Worm (Caenorhabditis elegans) whole organism, early embryonic: ENCODE measurements around the gene cpr-3.

ENCODE experiments used
- B0310.2 ChIP-seq: sonication (generic microtip); optimal IDR thresholded peaks from 2 replicates; lab custom pipeline; 2016; ENCODE audit warnings: mild to moderate bottlenecking, missing genetic modification characterization, missing compliant biosample characterization
- aly-1 ChIP-seq: sonication (generic microtip); optimal IDR thresholded peaks from 2 replicates; lab custom pipeline; 2016; ENCODE audit warnings: missing genetic modification characterization, missing compliant biosample characterization
- ama-1 ChIP-seq: fragments of 150-350 bp; optimal IDR thresholded peaks from 2 replicates; lab custom pipeline; 2014
- ceh-36 ChIP-seq: sonication (generic microtip); optimal IDR thresholded peaks from 2 replicates; lab custom pipeline; 2016; ENCODE audit warnings: missing genetic modification characterization, inconsistent platforms, missing compliant biosample characterization
- flt-1 ChIP-seq: fragments of 200-800 bp; sonication (Bioruptor generic); IDR thresholded peaks from 2 replicates; pipeline ENCODE4 v1.3.6; 2022; ENCODE audit warnings: missing genetic modification characterization, missing compliant biosample characterization
- hmg-4 ChIP-seq: fragments of 200-800 bp; sonication (Bioruptor generic); optimal IDR thresholded peaks from 2 replicates; lab custom pipeline; 2018; ENCODE audit warnings: mild to moderate bottlenecking, missing genetic modification characterization, missing compliant biosample characterization
- hnd-1 ChIP-seq: sonication (generic microtip); optimal IDR thresholded peaks from 2 replicates; lab custom pipeline; 2016; ENCODE audit warnings: missing genetic modification characterization, missing compliant biosample characterization
- pes-1 ChIP-seq: fragments of 200-800 bp; sonication (Bioruptor generic); IDR thresholded peaks from 2 replicates; pipeline ENCODE4 v1.3.6; 2022; ENCODE audit warnings: missing genetic modification reagents, missing genetic modification characterization, missing compliant biosample characterization
- sea-1 ChIP-seq: fragments of 200-800 bp; sonication (Bioruptor generic); conservative IDR thresholded peaks from 2 replicates; pipeline ENCODE4 v1.3.6; 2022; ENCODE audit warnings: missing genetic modification characterization, missing compliant biosample characterization
- tbx-11 ChIP-seq: fragments of 200-800 bp; sonication (Bioruptor generic); IDR thresholded peaks from 2 replicates; pipeline ENCODE4 v1.3.6; 2022; ENCODE audit warnings: missing genetic modification characterization, missing compliant biosample characterization

ce11 chrV:15252082-15252481, 46.4 kb downstream of the cpr-3 start, which contains the start of gene srbc-76:
- TF ChIP-seq ama-1 (lab: Kevin White, UChicago) (no peak), ceh-36 (tag; lab: Kevin White, UChicago) (no peak), flt-1 (GFP tag; lab: Robert Waterston, UW) (no peak), tbx-11 (GFP tag; lab: Robert Waterston, UW) (no peak), hnd-1 (no peak), sea-1 (GFP tag; lab: Robert Waterston, UW) (no peak), hmg-4 (GFP tag; lab: Kevin White, UChicago) (no peak), B0310.2 (tag; lab: Kevin White, UChicago) (no peak), pes-1 (GFP tag; lab: Robert Waterston, UW) (no peak), aly-1 (tag; lab: Kevin White, UChicago) (no peak)
